Worm (Caenorhabditis elegans) whole organism, late embryonic: Measurements from ENCODE around the gene B0035.13.

Experiments used
- T23F11.4 ChIP-seq: fragments of 200-800 bp; sonication (Bioruptor generic); optimal IDR thresholded peaks from 2 replicates; lab custom pipeline; 2018; ENCODE audit warnings: mild to moderate bottlenecking, missing genetic modification characterization, missing compliant biosample characterization
- ceh-19 ChIP-seq: fragments of 200-800 bp; sonication (Bioruptor generic); optimal IDR thresholded peaks from 2 replicates; lab custom pipeline; 2018; ENCODE audit warnings: mild to moderate bottlenecking, missing genetic modification characterization, missing compliant biosample characterization
- nfya-1 ChIP-seq: sonication (generic microtip); optimal IDR thresholded peaks from 2 replicates; lab custom pipeline; 2017; ENCODE audit warnings: missing genetic modification characterization, mild to moderate bottlenecking, missing compliant biosample characterization, antibody characterized with exemption, moderate library complexity
- pag-3 ChIP-seq: sonication (generic microtip); optimal IDR thresholded peaks from 2 replicates; lab custom pipeline; 2016; ENCODE audit warnings: missing compliant biosample characterization, missing genetic modification characterization, borderline replicate concordance
- sox-2 ChIP-seq: fragments of 200-800 bp; sonication (Bioruptor generic); IDR thresholded peaks from 2 replicates; pipeline ENCODE4 v1.3.6; 2022; ENCODE audit warnings: missing genetic modification reagents, missing genetic modification characterization, missing compliant biosample characterization
- ttx-3 ChIP-seq: sonication (generic microtip); optimal IDR thresholded peaks from 2 replicates; lab custom pipeline; 2016; ENCODE audit warnings: missing genetic modification reagents, missing genetic modification characterization, missing compliant biosample characterization

ce11 chrIV:11288965-11289364 is 17.6 kb downstream of the B0035.13 start:
- TF ChIP-seq nfya-1 (tag; lab: Kevin White, UChicago) = no peak
- TF ChIP-seq pag-3 (tag; lab: Kevin White, UChicago) = no peak
- no peak for TF ChIP-seq T23F11.4 (GFP tag; lab: Kevin White, UChicago)
- TF ChIP-seq sox-2 (GFP tag; lab: Robert Waterston, UW) = no peak
- no peak for TF ChIP-seq ttx-3 (tag; lab: Kevin White, UChicago)
- no peak for TF ChIP-seq ceh-19
